Worm (Caenorhabditis elegans) whole organism, L4 larva: ENCODE measurements around the gene ZC302.3.

Experiments
- ceh-32 ChIP-seq: sonication (generic microtip); optimal IDR thresholded peaks from 2 replicates; lab custom pipeline; 2016; ENCODE audit warnings: mild to moderate bottlenecking, missing genetic modification characterization, missing compliant biosample characterization; ENCODE audit not compliant: poor library complexity
- daf-16 ChIP-seq, 3 experiments: sonication (generic microtip); optimal IDR thresholded peaks; 2 replicates each; lab custom pipeline; 2016 to 2017; ENCODE audit warnings: missing genetic modification characterization in 3 of 3, missing genetic modification reagents in 3 of 3, mild to moderate bottlenecking in 2 of 3, missing compliant biosample characterization in 2 of 3, missing biosample characterization in 1 of 3, moderate library complexity in 1 of 3
- daf-19 ChIP-seq: fragments of 200-800 bp; sonication (Bioruptor generic); conservative IDR thresholded peaks from 2 replicates; pipeline ENCODE4 v1.3.6; 2022; ENCODE audit warnings: missing genetic modification characterization, missing compliant biosample characterization
- dmd-6 ChIP-seq: fragments of 200-800 bp; sonication (Bioruptor generic); IDR thresholded peaks from 2 replicates; pipeline ENCODE4 v1.3.6; 2022; ENCODE audit warnings: missing genetic modification reagents, missing genetic modification characterization, missing compliant biosample characterization
- dpl-1 ChIP-seq: fragments of 150-350 bp; optimal IDR thresholded peaks from 2 replicates; lab custom pipeline; 2014; ENCODE audit warnings: missing biosample characterization, missing genetic modification reagents, missing genetic modification characterization
- dve-1 ChIP-seq: sonication (generic microtip); optimal IDR thresholded peaks from 2 replicates; lab custom pipeline; 2017; ENCODE audit warnings: antibody characterized with exemption, mild to moderate bottlenecking, missing genetic modification characterization, missing compliant biosample characterization; ENCODE audit not compliant: insufficient read depth
- gei-8 ChIP-seq: fragments of 200-800 bp; sonication (Bioruptor generic); optimal IDR thresholded peaks from 2 replicates; lab custom pipeline; 2018; ENCODE audit warnings: mild to moderate bottlenecking, missing genetic modification characterization, missing compliant biosample characterization
- hlh-11 ChIP-seq: fragments of 200-800 bp; sonication (Bioruptor generic); optimal IDR thresholded peaks from 2 replicates; lab custom pipeline; 2018; ENCODE audit warnings: mild to moderate bottlenecking, missing genetic modification characterization, missing compliant biosample characterization
- hlh-30 ChIP-seq: sonication (generic microtip); optimal IDR thresholded peaks from 2 replicates; lab custom pipeline; 2017; ENCODE audit warnings: antibody characterized with exemption, mild to moderate bottlenecking, missing genetic modification characterization, missing compliant biosample characterization; ENCODE audit not compliant: insufficient read depth
- lin-1 ChIP-seq: fragments of 200-800 bp; sonication (Bioruptor generic); IDR thresholded peaks from 2 replicates; pipeline ENCODE4 v1.3.6; 2022; ENCODE audit warnings: missing genetic modification reagents, missing genetic modification characterization, missing compliant biosample characterization
- lin-15B ChIP-seq: fragments of 150-350 bp; sonication (generic microtip); optimal IDR thresholded peaks from 3 replicates; lab custom pipeline; 2014; ENCODE audit warnings: missing biosample characterization, missing genetic modification characterization
- lsy-2 ChIP-seq, 2 experiments: fragments of 150-350 bp in 1 of 2; sonication (generic microtip) in 1 of 2; optimal IDR thresholded peaks; 2 replicates each; lab custom pipeline; 2014 to 2017; ENCODE audit warnings: missing biosample characterization in 2 of 2, missing genetic modification characterization in 2 of 2
- mdl-1 ChIP-seq, 2 experiments: fragments of 150-350 bp in 1 of 2; sonication (generic microtip) in 1 of 2; optimal IDR thresholded peaks; 2 replicates each; lab custom pipeline; 2014 to 2017; ENCODE audit warnings: missing biosample characterization in 2 of 2, missing genetic modification characterization in 2 of 2
- mep-1 ChIP-seq: fragments of 150-350 bp; sonication (generic microtip); optimal IDR thresholded peaks from 3 replicates; lab custom pipeline; 2014; ENCODE audit warnings: missing biosample characterization, missing genetic modification characterization
- mxl-3 ChIP-seq: fragments of 200-800 bp; sonication (Bioruptor generic); optimal IDR thresholded peaks from 2 replicates; lab custom pipeline; 2018; ENCODE audit warnings: mild to moderate bottlenecking, missing genetic modification characterization, missing compliant biosample characterization
- nhr-111 ChIP-seq: fragments of 200-800 bp; sonication (Bioruptor generic); optimal IDR thresholded peaks from 2 replicates; lab custom pipeline; 2018; ENCODE audit warnings: mild to moderate bottlenecking, missing genetic modification characterization, missing compliant biosample characterization
- nhr-25 ChIP-seq: sonication (generic microtip); optimal IDR thresholded peaks from 2 replicates; lab custom pipeline; 2017; ENCODE audit warnings: missing genetic modification characterization, mild to moderate bottlenecking, missing compliant biosample characterization, antibody characterized with exemption, moderate library complexity, borderline replicate concordance; ENCODE audit not compliant: insufficient read depth
- nhr-28 ChIP-seq: fragments of 150-350 bp; optimal IDR thresholded peaks from 2 replicates; lab custom pipeline; 2014; ENCODE audit warnings: missing biosample characterization, missing genetic modification characterization
- nhr-48 ChIP-seq: sonication (generic microtip); optimal IDR thresholded peaks from 2 replicates; lab custom pipeline; 2016; ENCODE audit warnings: mild to moderate bottlenecking, missing genetic modification characterization, missing compliant biosample characterization
- nhr-77 ChIP-seq: fragments of 150-350 bp; optimal IDR thresholded peaks from 2 replicates; lab custom pipeline; 2014; ENCODE audit warnings: missing biosample characterization, missing genetic modification characterization
- php-3 ChIP-seq: fragments of 200-800 bp; sonication (Bioruptor generic); IDR thresholded peaks from 2 replicates; pipeline ENCODE4 v1.3.6; 2022; ENCODE audit warnings: missing genetic modification reagents, missing genetic modification characterization, missing compliant biosample characterization
- pqm-1 ChIP-seq: sonication (generic microtip); optimal IDR thresholded peaks from 2 replicates; lab custom pipeline; 2017; ENCODE audit warnings: missing biosample characterization, missing genetic modification characterization
- sdz-12 ChIP-seq: fragments of 200-800 bp; sonication (Bioruptor generic); optimal IDR thresholded peaks from 2 replicates; lab custom pipeline; 2018; ENCODE audit warnings: mild to moderate bottlenecking, missing genetic modification characterization, missing compliant biosample characterization
- skn-1 ChIP-seq: fragments of 150-350 bp; optimal IDR thresholded peaks from 2 replicates; lab custom pipeline; 2014; ENCODE audit warnings: missing biosample characterization, missing genetic modification characterization
- snpc-1.2 ChIP-seq: fragments of 200-800 bp; sonication (Bioruptor generic); IDR thresholded peaks from 2 replicates; pipeline ENCODE4 v1.3.6; 2022; ENCODE audit warnings: missing genetic modification reagents, missing genetic modification characterization, missing compliant biosample characterization
- tra-1 ChIP-seq: fragments of 200-800 bp; sonication (Bioruptor generic); IDR thresholded peaks from 2 replicates; pipeline ENCODE4 v1.3.6; 2022; ENCODE audit warnings: missing genetic modification reagents, missing genetic modification characterization, missing compliant biosample characterization
- unc-62 ChIP-seq, 3 experiments: fragments of 150-350 bp in 1 of 3; sonication (generic microtip); optimal IDR thresholded peaks in 2 of 3; peaks in 1 of 3; 1 replicate in 1 of 3; 2 replicates in 2 of 3; lab custom pipeline; 2014 to 2017; ENCODE audit warnings: missing biosample characterization in 3 of 3, missing genetic modification characterization in 3 of 3, missing genetic modification reagents in 3 of 3, missing genotype in 1 of 3
- vab-7 ChIP-seq: fragments of 200-800 bp; sonication (Bioruptor generic); IDR thresholded peaks from 2 replicates; pipeline ENCODE4 v1.3.6; 2022; ENCODE audit warnings: missing genetic modification reagents, missing genetic modification characterization, missing compliant biosample characterization
- zag-1 ChIP-seq: fragments of 150-350 bp; optimal IDR thresholded peaks from 2 replicates; lab custom pipeline; 2014; ENCODE audit warnings: missing biosample characterization, missing genetic modification characterization
- zip-11 ChIP-seq: fragments of 200-800 bp; sonication (Bioruptor generic); IDR thresholded peaks from 2 replicates; pipeline ENCODE4 v1.3.6; 2022; ENCODE audit warnings: missing genetic modification characterization, missing compliant biosample characterization
- ztf-7 ChIP-seq: fragments of 150-350 bp; optimal IDR thresholded peaks from 2 replicates; lab custom pipeline; 2014; ENCODE audit warnings: missing biosample characterization, missing genetic modification characterization

Gene ZC302.3

ce11 chrV:10757128-10757527 is 15.9 kb upstream of the ZC302.3 start (continued):
- TF ChIP-seq hlh-30 (tag; lab: Kevin White, UChicago), result peak; percentile 24
- TF ChIP-seq daf-19, result no peak
- TF ChIP-seq gei-8, result no peak
- TF ChIP-seq mxl-3 (GFP tag; lab: Kevin White, UChicago), result peak; percentile 3

- TF ChIP-seq snpc-1.2 (GFP tag; lab: Robert Waterston, UW) (no peak), lsy-2 (tag; optimal IDR thresholded peaks at IDR 0.05; lab: Kevin White, UChicago) (no peak), nhr-28 (no peak), dpl-1 (GFP tag; lab: Kevin White, UChicago) (no peak)
Measured at ce11 chrV:10756698-10757097, 15.4 kb upstream of the ZC302.3 start, which contains the start of gene irld-6. Gene irld-6, minus strand, starts transcription at chrV:10756798.

- TF ChIP-seq sdz-12 (no peak), ceh-32 (tag; lab: Kevin White, UChicago) (no peak), nhr-25 (tag; lab: Kevin White, UChicago) (no peak), nhr-111 (GFP tag; lab: Kevin White, UChicago) (no peak), skn-1 (no peak), lin-15B (tag; lab: Kevin White, UChicago) (no peak), mxl-3 (GFP tag; lab: Kevin White, UChicago) (no peak)
Measured at ce11 chrV:10754050-10754449, 12.8 kb upstream of the ZC302.3 start, which contains the start of gene F28H7.7. Gene F28H7.7, minus strand, starts transcription at chrV:10754150.

- TF ChIP-seq php-3 (GFP tag; lab: Robert Waterston, UW), result 0 out of 2 replicates have a peak, but pooled peaks have one; percentile 45
- peak; percentile 77 for TF ChIP-seq dve-1 (tag; lab: Kevin White, UChicago)
- TF ChIP-seq lin-1 (GFP tag; lab: Robert Waterston, UW), result peak; percentile 61; the same call in 1 of the 2 replicates
- no peak for TF ChIP-seq zag-1 (tag; lab: Kevin White, UChicago)
- TF ChIP-seq mxl-3 (GFP tag; lab: Kevin White, UChicago), result peak; percentile 46
- TF ChIP-seq dmd-6 (GFP tag; lab: Robert Waterston, UW), result peak; percentile 97
- TF ChIP-seq tra-1 (GFP tag; lab: Robert Waterston, UW), result peak; percentile 45; the same call in 1 of the 2 replicates
- TF ChIP-seq pqm-1 (tag; lab: Kevin White, UChicago), result peak; percentile 94
- TF ChIP-seq zip-11, result no peak
- peak; percentile 73 for TF ChIP-seq nhr-28
- no peak for TF ChIP-seq vab-7 (GFP tag; lab: Robert Waterston, UW)
- no peak for TF ChIP-seq mep-1 (tag; lab: Kevin White, UChicago)
- peak; percentile 41 for TF ChIP-seq nhr-48 (tag; lab: Kevin White, UChicago)
- peak; percentile 65 for TF ChIP-seq hlh-11 (tag; lab: Kevin White, UChicago)
- TF ChIP-seq mdl-1 (tag; optimal IDR thresholded peaks at IDR 0.05; lab: Kevin White, UChicago), result no peak
- no peak for TF ChIP-seq daf-16 (GFP tag; optimal IDR thresholded peaks at IDR 0.05; lab: Kevin White, UChicago)
- peak; percentile 51 for TF ChIP-seq daf-16 (tag; optimal IDR thresholded peaks at IDR 0.05; lab: Kevin White, UChicago)
- no peak for TF ChIP-seq ztf-7
- peak; percentile 49 for TF ChIP-seq nhr-77 (tag; lab: Kevin White, UChicago)
- no peak for TF ChIP-seq unc-62 (GFP tag; optimal IDR thresholded peaks at IDR 0.05 in 1 of 2; lab: Kevin White, UChicago)
- TF ChIP-seq unc-62 (tag; optimal IDR thresholded peaks at IDR 0.05; lab: Kevin White, UChicago), result no peak
Measured at ce11 chrV:10750630-10751029, 9.4 kb upstream of the ZC302.3 start, which contains the start of gene F28H7.3. Gene F28H7.3, minus strand, starts transcription at chrV:10750788.
